Worm (Caenorhabditis elegans) whole organism, young adult: ENCODE data around the gene mlc-2.

Experiments
- ama-1 ChIP-seq, 3 experiments: fragments of 150-350 bp in 1 of 3; sonication (generic microtip) in 2 of 3; optimal IDR thresholded peaks; 2 replicates each; lab custom pipeline; 2014 to 2018; ENCODE audit warnings: missing biosample characterization in 2 of 3, missing genetic modification characterization in 2 of 3, missing genetic modification reagents in 2 of 3
- unc-62 ChIP-seq: fragments of 150-350 bp; optimal IDR thresholded peaks from 2 replicates; lab custom pipeline; 2014; ENCODE audit warnings: missing biosample characterization, missing genetic modification reagents, missing genetic modification characterization

DNA sequence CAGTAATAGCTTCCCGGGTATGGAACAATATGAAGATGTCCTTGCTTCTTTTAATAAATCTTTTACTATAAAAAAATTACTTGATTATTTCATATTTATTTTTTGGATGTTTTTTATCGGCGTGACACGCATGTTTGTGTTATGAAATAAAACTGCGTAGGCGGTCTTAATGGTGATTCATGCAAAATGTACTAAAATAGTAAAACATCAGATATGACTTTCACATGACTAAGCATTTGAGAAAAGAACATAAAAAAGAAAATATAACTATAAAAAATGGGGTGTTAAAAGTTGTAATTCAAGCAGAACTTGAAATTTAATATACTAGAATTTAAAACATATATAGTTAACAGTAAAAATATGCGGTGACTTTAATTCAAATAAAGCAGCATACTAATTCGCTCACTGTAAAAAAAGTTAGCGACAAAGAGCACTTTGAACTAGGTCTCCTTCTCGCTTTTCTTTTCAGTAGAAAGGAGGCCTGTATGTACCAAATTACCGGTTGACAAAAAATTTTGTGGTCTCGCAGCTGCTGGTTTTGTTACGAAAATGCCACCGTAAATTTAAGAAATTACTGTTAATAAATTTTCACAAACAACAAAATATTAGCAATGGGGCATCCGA lies 25.6 kb upstream of the mlc-2 start:
- no peak for TF ChIP-seq unc-62
- TF ChIP-seq ama-1 (optimal IDR thresholded peaks at IDR 0.05; lab: Kevin White, UChicago): no peak
- no peak for TF ChIP-seq ama-1 (GFP tag; optimal IDR thresholded peaks at IDR 0.05; lab: Kevin White, UChicago)
